Worm (Caenorhabditis elegans) whole organism, L4/young adult: Measurements from ENCODE around the gene F58A4.1.

Experiments
- W03F9.2 ChIP-seq: fragments of 150-350 bp; optimal IDR thresholded peaks from 2 replicates; lab custom pipeline; 2014; ENCODE audit warnings: missing biosample characterization, missing genetic modification characterization
- dao-5 ChIP-seq: sonication (generic microtip); optimal IDR thresholded peaks from 2 replicates; lab custom pipeline; 2016; ENCODE audit warnings: missing genotype, missing genetic modification characterization, moderate library complexity, missing compliant biosample characterization

DNA sequence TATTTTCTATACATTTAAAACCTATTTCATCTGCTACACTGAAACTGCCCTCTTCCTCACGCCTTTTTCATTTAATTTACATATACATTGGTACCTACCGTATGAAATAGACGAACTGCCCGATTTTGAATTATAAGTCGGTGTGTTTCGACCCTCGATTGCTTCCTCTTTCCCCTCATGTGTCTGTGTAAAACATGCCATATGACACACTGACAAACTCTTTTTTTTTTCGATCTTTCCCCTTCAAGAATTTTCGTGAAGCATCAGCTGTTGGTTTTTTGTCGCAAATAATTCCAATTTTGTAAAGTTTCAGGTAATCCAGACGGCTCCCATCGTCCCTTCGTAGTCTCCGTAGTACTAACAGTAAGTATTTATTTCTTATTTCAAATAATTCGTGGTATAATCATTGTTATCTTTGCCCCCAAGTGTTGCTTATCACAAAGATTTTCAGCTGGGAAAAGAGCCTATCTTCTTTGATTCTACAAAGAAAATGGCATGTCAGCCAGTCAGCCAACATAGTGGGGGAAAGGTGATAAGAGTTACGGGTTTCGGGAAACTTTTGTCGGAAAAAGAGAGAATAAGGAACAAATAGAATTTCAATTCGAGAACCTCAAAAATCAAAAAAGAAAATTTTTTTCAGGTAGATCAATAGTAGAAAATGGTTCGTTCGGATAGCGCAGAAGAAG lies 23.7 kb downstream of the F58A4.1 start:
- no peak for TF ChIP-seq W03F9.2
- no peak for TF ChIP-seq dao-5 (tag; lab: Kevin White, UChicago)
